Worm (Caenorhabditis elegans) whole organism, late embryonic: ENCODE measurements around the gene droe-4.

Source experiments
- C38D4.7 ChIP-seq: fragments of 200-800 bp; sonication (Bioruptor generic); optimal IDR thresholded peaks from 2 replicates; lab custom pipeline; 2018; ENCODE audit warnings: mild to moderate bottlenecking, missing genetic modification characterization, moderate library complexity, missing compliant biosample characterization
- K02D7.2 ChIP-seq: sonication (generic microtip); optimal IDR thresholded peaks from 2 replicates; lab custom pipeline; 2017; ENCODE audit warnings: mild to moderate bottlenecking, missing genetic modification characterization, missing compliant biosample characterization
- K09A11.1 ChIP-seq: sonication (generic microtip); optimal IDR thresholded peaks from 2 replicates; lab custom pipeline; 2017; ENCODE audit warnings: antibody characterized with exemption, mild to moderate bottlenecking, missing genetic modification characterization, missing compliant biosample characterization; ENCODE audit not compliant: insufficient read depth
- ahr-1 ChIP-seq: sonication (generic microtip); optimal IDR thresholded peaks from 2 replicates; lab custom pipeline; 2016; ENCODE audit warnings: missing genetic modification characterization, missing compliant biosample characterization
- ceh-2 ChIP-seq: sonication (generic microtip); optimal IDR thresholded peaks from 2 replicates; lab custom pipeline; 2016; ENCODE audit warnings: missing genotype, missing genetic modification characterization, missing compliant biosample characterization
- ceh-24 ChIP-seq: sonication (generic microtip); optimal IDR thresholded peaks from 2 replicates; lab custom pipeline; 2016; ENCODE audit warnings: mild to moderate bottlenecking, missing genetic modification characterization, missing compliant biosample characterization
- ceh-30 ChIP-seq: fragments of 150-350 bp; optimal IDR thresholded peaks from 2 replicates; lab custom pipeline; 2014; ENCODE audit warnings: missing biosample characterization, missing genetic modification characterization
- ceh-34 ChIP-seq: sonication (generic microtip); optimal IDR thresholded peaks from 2 replicates; lab custom pipeline; 2016; ENCODE audit warnings: mild to moderate bottlenecking, missing genetic modification characterization, missing compliant biosample characterization
- ceh-45 ChIP-seq: fragments of 200-800 bp; sonication (Bioruptor generic); IDR thresholded peaks from 2 replicates; pipeline ENCODE4 v1.3.6; 2022; ENCODE audit warnings: missing genetic modification reagents, missing genetic modification characterization, missing compliant biosample characterization
- ceh-48 ChIP-seq: sonication (generic microtip); optimal IDR thresholded peaks from 2 replicates; lab custom pipeline; 2016; ENCODE audit warnings: missing genetic modification characterization, inconsistent platforms, missing compliant biosample characterization
- ceh-9 ChIP-seq: sonication (generic microtip); optimal IDR thresholded peaks from 2 replicates; lab custom pipeline; 2016; ENCODE audit warnings: mild to moderate bottlenecking, missing genetic modification characterization, inconsistent platforms, missing compliant biosample characterization
- dmd-4 ChIP-seq: sonication (generic microtip); optimal IDR thresholded peaks from 2 replicates; lab custom pipeline; 2016; ENCODE audit warnings: borderline replicate concordance, missing genetic modification characterization, missing compliant biosample characterization
- elt-2 ChIP-seq: sonication (generic microtip); optimal IDR thresholded peaks from 2 replicates; lab custom pipeline; 2016; ENCODE audit warnings: missing genetic modification reagents, missing genetic modification characterization, missing compliant biosample characterization
- fax-1 ChIP-seq: sonication (generic microtip); optimal IDR thresholded peaks from 2 replicates; lab custom pipeline; 2016; ENCODE audit warnings: missing genotype, missing genetic modification characterization, missing compliant biosample characterization
- fkh-10 ChIP-seq: fragments of 150-350 bp; optimal IDR thresholded peaks from 2 replicates; lab custom pipeline; 2014; ENCODE audit warnings: missing biosample characterization, missing genetic modification reagents, missing genetic modification characterization
- fkh-6 ChIP-seq: sonication (generic microtip); optimal IDR thresholded peaks from 2 replicates; lab custom pipeline; 2016; ENCODE audit warnings: missing genetic modification characterization, missing compliant biosample characterization
- gmeb-2 ChIP-seq: sonication (generic microtip); optimal IDR thresholded peaks from 2 replicates; lab custom pipeline; 2016; ENCODE audit warnings: missing genetic modification characterization, inconsistent platforms, missing compliant biosample characterization
- hlh-15 ChIP-seq: sonication (generic microtip); optimal IDR thresholded peaks from 2 replicates; lab custom pipeline; 2016; ENCODE audit warnings: missing genetic modification characterization, missing compliant biosample characterization
- hlh-30 ChIP-seq: sonication (generic microtip); optimal IDR thresholded peaks from 2 replicates; lab custom pipeline; 2017; ENCODE audit warnings: antibody characterized with exemption, missing genetic modification characterization, missing compliant biosample characterization; ENCODE audit not compliant: insufficient read depth
- hlh-6 ChIP-seq: sonication (generic microtip); optimal IDR thresholded peaks from 2 replicates; lab custom pipeline; 2016; ENCODE audit warnings: missing genotype, missing genetic modification characterization, missing compliant biosample characterization
- hlh-8 ChIP-seq: sonication (generic microtip); optimal IDR thresholded peaks from 2 replicates; lab custom pipeline; 2016; ENCODE audit warnings: missing genotype, missing genetic modification characterization, missing compliant biosample characterization
- madf-2 ChIP-seq: sonication (generic microtip); optimal IDR thresholded peaks from 2 replicates; lab custom pipeline; 2017; ENCODE audit warnings: missing genetic modification characterization, missing compliant biosample characterization
- nfya-1 ChIP-seq: sonication (generic microtip); optimal IDR thresholded peaks from 2 replicates; lab custom pipeline; 2017; ENCODE audit warnings: missing genetic modification characterization, mild to moderate bottlenecking, missing compliant biosample characterization, antibody characterized with exemption, moderate library complexity
- nhr-11 ChIP-seq: fragments of 150-350 bp; optimal IDR thresholded peaks from 2 replicates; lab custom pipeline; 2014; ENCODE audit warnings: missing biosample characterization, missing genetic modification characterization
- nhr-232 ChIP-seq: sonication (generic microtip); optimal IDR thresholded peaks from 2 replicates; lab custom pipeline; 2016; ENCODE audit warnings: missing genetic modification characterization, missing compliant biosample characterization
- npax-4 ChIP-seq: sonication (generic microtip); optimal IDR thresholded peaks from 2 replicates; lab custom pipeline; 2016; ENCODE audit warnings: missing genetic modification characterization, missing compliant biosample characterization
- pag-3 ChIP-seq: sonication (generic microtip); optimal IDR thresholded peaks from 2 replicates; lab custom pipeline; 2016; ENCODE audit warnings: missing compliant biosample characterization, missing genetic modification characterization, borderline replicate concordance
- pax-1 ChIP-seq: fragments of 150-350 bp; optimal IDR thresholded peaks from 2 replicates; lab custom pipeline; 2014; ENCODE audit warnings: missing biosample characterization, missing genetic modification characterization
- pha-2 ChIP-seq: sonication (generic microtip); optimal IDR thresholded peaks from 2 replicates; lab custom pipeline; 2017; ENCODE audit warnings: mild to moderate bottlenecking, missing genetic modification characterization, missing compliant biosample characterization
- pha-4 ChIP-seq: fragments of 150-350 bp; optimal IDR thresholded peaks from 2 replicates; lab custom pipeline; 2018; ENCODE audit warnings: missing biosample characterization, missing genetic modification reagents, missing genetic modification characterization
- pros-1 ChIP-seq: fragments of 150-350 bp; optimal IDR thresholded peaks from 2 replicates; lab custom pipeline; 2014; ENCODE audit warnings: missing biosample characterization, missing genetic modification reagents, missing genetic modification characterization
- syd-9 ChIP-seq: sonication (generic microtip); optimal IDR thresholded peaks from 2 replicates; lab custom pipeline; 2016; ENCODE audit warnings: mild to moderate bottlenecking, missing genetic modification characterization, moderate library complexity, missing compliant biosample characterization
- tbx-2 ChIP-seq: sonication (generic microtip); optimal IDR thresholded peaks from 2 replicates; lab custom pipeline; 2016; ENCODE audit warnings: missing genetic modification characterization, missing compliant biosample characterization
- tbx-7 ChIP-seq: sonication (generic microtip); optimal IDR thresholded peaks from 2 replicates; lab custom pipeline; 2016; ENCODE audit warnings: missing genotype, missing genetic modification characterization, missing compliant biosample characterization
- ztf-16 ChIP-seq: sonication (generic microtip); optimal IDR thresholded peaks from 2 replicates; lab custom pipeline; 2017; ENCODE audit warnings: missing genetic modification characterization, missing compliant biosample characterization

The droe-4 gene

ce11 chrV:13992485-13992884 lies at the start of gene droe-4:
Gene droe-4, plus strand, starts transcription at chrV:13992656.
- TF ChIP-seq ahr-1 (no peak), pax-1 (tag; lab: Kevin White, UChicago) (no peak), pag-3 (tag; lab: Kevin White, UChicago) (no peak), fax-1 (tag; lab: Kevin White, UChicago) (no peak), hlh-15 (tag; lab: Kevin White, UChicago) (no peak), npax-4 (no peak), ceh-30 (tag; lab: Kevin White, UChicago) (no peak), madf-2 (tag; lab: Kevin White, UChicago) (no peak), elt-2 (tag; lab: Kevin White, UChicago) (no peak), ceh-34 (tag; lab: Kevin White, UChicago) (no peak), tbx-2 (tag; lab: Kevin White, UChicago) (no peak), fkh-6 (tag; lab: Kevin White, UChicago) (no peak), hlh-30 (tag; lab: Kevin White, UChicago) (no peak), tbx-7 (tag; lab: Kevin White, UChicago) (no peak), dmd-4 (tag; lab: Kevin White, UChicago) (no peak), hlh-8 (tag; lab: Kevin White, UChicago) (no peak), gmeb-2 (tag; lab: Kevin White, UChicago) (no peak)

- TF ChIP-seq hlh-8 (tag; lab: Kevin White, UChicago), result no peak
- TF ChIP-seq nhr-11 (tag; lab: Kevin White, UChicago), result no peak
- TF ChIP-seq hlh-6 (tag; lab: Kevin White, UChicago), result no peak
- TF ChIP-seq pha-2, result no peak
- TF ChIP-seq hlh-15 (tag; lab: Kevin White, UChicago), result no peak
- no peak for TF ChIP-seq ceh-45 (GFP tag; lab: Robert Waterston, UW)
- no peak for TF ChIP-seq nfya-1
- no peak for TF ChIP-seq hlh-30 (tag; lab: Kevin White, UChicago)
- no peak for TF ChIP-seq pax-1 (tag; lab: Kevin White, UChicago)
- TF ChIP-seq ceh-48 (tag; lab: Kevin White, UChicago), result no peak
- no peak for TF ChIP-seq fkh-10 (GFP tag; lab: Kevin White, UChicago)
- no peak for TF ChIP-seq K09A11.1 (tag; lab: Kevin White, UChicago)
- TF ChIP-seq ceh-30 (tag; lab: Kevin White, UChicago), result no peak
- TF ChIP-seq nhr-232 (tag; lab: Kevin White, UChicago), result no peak
- no peak for TF ChIP-seq pha-4
- no peak for TF ChIP-seq syd-9 (tag; lab: Kevin White, UChicago)
Measured at ce11 chrV:13946385-13947019, 46.0 kb upstream of the droe-4 start, which contains the start of the genes srx-10 and clec-226. Gene srx-10, minus strand, starts transcription at chrV:13946485. Gene clec-226, plus strand, starts transcription at chrV:13946969.

ce11 chrV:13949010-13949409 lies 43.4 kb upstream of the droe-4 start, which contains the start of gene R10D12.6:
Gene R10D12.6, plus strand, starts transcription at chrV:13949310.
- no peak for TF ChIP-seq ceh-34 (tag; lab: Kevin White, UChicago)

- no peak for TF ChIP-seq ztf-16 (tag; lab: Kevin White, UChicago)
- TF ChIP-seq C38D4.7 (GFP tag; lab: Kevin White, UChicago), result no peak
- no peak for TF ChIP-seq ceh-48 (tag; lab: Kevin White, UChicago)
- TF ChIP-seq ceh-30 (tag; lab: Kevin White, UChicago), result no peak
- TF ChIP-seq gmeb-2 (tag; lab: Kevin White, UChicago), result no peak
- no peak for TF ChIP-seq ceh-34 (tag; lab: Kevin White, UChicago)
- TF ChIP-seq K02D7.2 (tag; lab: Kevin White, UChicago), result no peak
- no peak for TF ChIP-seq ceh-2
- no peak for TF ChIP-seq ceh-9 (tag; lab: Kevin White, UChicago)
- TF ChIP-seq hlh-15 (tag; lab: Kevin White, UChicago), result no peak
- TF ChIP-seq pros-1 (tag; lab: Kevin White, UChicago), result no peak
- no peak for TF ChIP-seq ceh-24 (tag; lab: Kevin White, UChicago)
Measured at ce11 chrV:13949752-13950151, 42.7 kb upstream of the droe-4 start, which contains the start of gene R10D12.7. Gene R10D12.7, plus strand, starts transcription at chrV:13950052.
